Worm (Caenorhabditis elegans) whole organism, L3 larva: ENCODE data around the gene srz-100.

Source experiments
- ZK546.5 ChIP-seq: sonication (generic microtip); optimal IDR thresholded peaks from 2 replicates; lab custom pipeline; 2017; ENCODE audit warnings: missing biosample characterization, missing genetic modification characterization
- daf-12 ChIP-seq: fragments of 150-350 bp; optimal IDR thresholded peaks from 2 replicates; lab custom pipeline; 2014; ENCODE audit warnings: missing biosample characterization, missing genetic modification reagents, missing genetic modification characterization
- elt-1 ChIP-seq: fragments of 150-350 bp; optimal IDR thresholded peaks from 2 replicates; lab custom pipeline; 2014; ENCODE audit warnings: missing biosample characterization, missing genetic modification characterization
- elt-2 ChIP-seq: sonication (generic microtip); optimal IDR thresholded peaks from 2 replicates; lab custom pipeline; 2016; ENCODE audit warnings: missing genetic modification reagents, mild to moderate bottlenecking, missing genetic modification characterization, missing compliant biosample characterization
- jun-1 ChIP-seq: fragments of 150-350 bp; optimal IDR thresholded peaks from 2 replicates; lab custom pipeline; 2014; ENCODE audit warnings: missing biosample characterization, missing genetic modification reagents, missing genetic modification characterization
- mdl-1 ChIP-seq: fragments of 150-350 bp; optimal IDR thresholded peaks from 2 replicates; lab custom pipeline; 2014; ENCODE audit warnings: missing biosample characterization, missing genetic modification characterization
- nhr-23 ChIP-seq: fragments of 150-350 bp; optimal IDR thresholded peaks from 2 replicates; lab custom pipeline; 2014; ENCODE audit warnings: missing biosample characterization, missing genetic modification reagents, missing genetic modification characterization
- nhr-25 ChIP-seq: sonication (generic microtip); optimal IDR thresholded peaks from 2 replicates; lab custom pipeline; 2017; ENCODE audit warnings: missing biosample characterization, missing genetic modification characterization
- nhr-28 ChIP-seq: fragments of 150-350 bp; optimal IDR thresholded peaks from 2 replicates; lab custom pipeline; 2014; ENCODE audit warnings: missing biosample characterization, missing genetic modification characterization
- nhr-76 ChIP-seq: fragments of 150-350 bp; sonication (generic microtip); optimal IDR thresholded peaks from 5 replicates; lab custom pipeline; 2014; ENCODE audit warnings: missing biosample characterization, missing genetic modification characterization
- sea-2 ChIP-seq: fragments of 150-350 bp; sonication (generic microtip); optimal IDR thresholded peaks from 4 replicates; lab custom pipeline; 2014; ENCODE audit warnings: missing biosample characterization, missing genetic modification reagents, missing genetic modification characterization

- TF ChIP-seq elt-1 (no peak), nhr-76 (tag; lab: Kevin White, UChicago) (no peak), daf-12 (tag; lab: Kevin White, UChicago) (no peak), nhr-23 (tag; lab: Kevin White, UChicago) (no peak), nhr-28 (tag; lab: Kevin White, UChicago) (no peak), nhr-25 (tag; lab: Kevin White, UChicago) (no peak), jun-1 (tag; lab: Kevin White, UChicago) (no peak), mdl-1 (tag; lab: Kevin White, UChicago) (no peak), elt-2 (tag; lab: Kevin White, UChicago) (no peak), sea-2 (GFP tag; lab: Kevin White, UChicago) (no peak), ZK546.5 (tag; lab: Kevin White, UChicago) (no peak)
Measured at ce11 chrV:16749473-16749872, 17.8 kb downstream of the srz-100 start.
